Worm (Caenorhabditis elegans) whole organism, L4/young adult: ENCODE data around the gene F14D7.2.

Experiments
- W03F9.2 ChIP-seq: fragments of 150-350 bp; optimal IDR thresholded peaks from 2 replicates; lab custom pipeline; 2014; ENCODE audit warnings: missing biosample characterization, missing genetic modification characterization
- dao-5 ChIP-seq: sonication (generic microtip); optimal IDR thresholded peaks from 2 replicates; lab custom pipeline; 2016; ENCODE audit warnings: missing genotype, missing genetic modification characterization, moderate library complexity, missing compliant biosample characterization
- him-1 ChIP-seq: sonication (generic microtip); optimal IDR thresholded peaks from 2 replicates; lab custom pipeline; 2016; ENCODE audit warnings: missing genotype, missing genetic modification reagents, missing genetic modification characterization, missing compliant biosample characterization

DNA sequence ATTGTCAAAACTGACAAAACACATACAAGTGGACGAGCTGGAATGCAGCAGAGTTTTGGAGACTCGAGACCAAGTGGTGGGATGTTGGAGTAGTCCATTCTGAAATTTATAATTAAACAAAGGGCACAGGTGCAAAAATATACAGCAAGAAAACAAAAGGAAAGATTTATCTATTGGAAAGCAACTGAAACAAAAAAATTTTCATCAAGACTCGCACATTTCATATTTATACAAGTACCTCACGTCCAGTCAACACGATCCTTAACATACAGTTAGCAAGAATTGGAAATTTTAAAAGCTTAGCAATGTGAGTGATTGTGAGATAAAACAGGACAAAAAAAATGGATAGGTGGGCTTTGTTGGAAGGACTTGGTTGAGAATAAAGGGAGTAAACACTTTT lies 20.7 kb upstream of the F14D7.2 start, which contains the start of gene F47B8.1:
- TF ChIP-seq dao-5 (tag; lab: Kevin White, UChicago) = no peak
- TF ChIP-seq him-1 (tag; lab: Kevin White, UChicago) = no peak
- no peak for TF ChIP-seq W03F9.2 (tag; lab: Kevin White, UChicago)
